Worm (Caenorhabditis elegans) whole organism, late embryonic: ENCODE measurements around the gene T05A8.6.

Experiments used
- C08G9.2 ChIP-seq: sonication (generic microtip); optimal IDR thresholded peaks from 2 replicates; lab custom pipeline; 2016; ENCODE audit warnings: mild to moderate bottlenecking, missing genetic modification characterization, moderate library complexity, missing compliant biosample characterization
- T23F11.4 ChIP-seq: fragments of 200-800 bp; sonication (Bioruptor generic); optimal IDR thresholded peaks from 2 replicates; lab custom pipeline; 2018; ENCODE audit warnings: mild to moderate bottlenecking, missing genetic modification characterization, missing compliant biosample characterization
- ahr-1 ChIP-seq: sonication (generic microtip); optimal IDR thresholded peaks from 2 replicates; lab custom pipeline; 2016; ENCODE audit warnings: missing genetic modification characterization, missing compliant biosample characterization
- ceh-14 ChIP-seq: sonication (generic microtip); optimal IDR thresholded peaks from 2 replicates; lab custom pipeline; 2016; ENCODE audit warnings: missing genotype, missing genetic modification characterization, missing compliant biosample characterization
- ceh-31 ChIP-seq: sonication (generic microtip); optimal IDR thresholded peaks from 2 replicates; lab custom pipeline; 2016; ENCODE audit warnings: missing genetic modification characterization, missing compliant biosample characterization
- che-1 ChIP-seq: sonication (generic microtip); optimal IDR thresholded peaks from 2 replicates; lab custom pipeline; 2016; ENCODE audit warnings: mild to moderate bottlenecking, missing genetic modification characterization, missing compliant biosample characterization
- dmd-4 ChIP-seq: sonication (generic microtip); optimal IDR thresholded peaks from 2 replicates; lab custom pipeline; 2016; ENCODE audit warnings: borderline replicate concordance, missing genetic modification characterization, missing compliant biosample characterization
- dve-1 ChIP-seq: sonication (generic microtip); optimal IDR thresholded peaks from 2 replicates; lab custom pipeline; 2017; ENCODE audit warnings: antibody characterized with exemption, mild to moderate bottlenecking, missing genetic modification characterization, missing compliant biosample characterization
- elt-4 ChIP-seq: sonication (generic microtip); optimal IDR thresholded peaks from 2 replicates; lab custom pipeline; 2016; ENCODE audit warnings: missing genetic modification characterization, missing compliant biosample characterization
- ets-4 ChIP-seq: sonication (generic microtip); optimal IDR thresholded peaks from 2 replicates; lab custom pipeline; 2016; ENCODE audit warnings: missing genetic modification characterization, missing compliant biosample characterization
- fax-1 ChIP-seq: sonication (generic microtip); optimal IDR thresholded peaks from 2 replicates; lab custom pipeline; 2016; ENCODE audit warnings: missing genotype, missing genetic modification characterization, missing compliant biosample characterization
- fkh-10 ChIP-seq: fragments of 150-350 bp; optimal IDR thresholded peaks from 2 replicates; lab custom pipeline; 2014; ENCODE audit warnings: missing biosample characterization, missing genetic modification reagents, missing genetic modification characterization
- fkh-6 ChIP-seq: sonication (generic microtip); optimal IDR thresholded peaks from 2 replicates; lab custom pipeline; 2016; ENCODE audit warnings: missing genetic modification characterization, missing compliant biosample characterization
- gmeb-2 ChIP-seq: sonication (generic microtip); optimal IDR thresholded peaks from 2 replicates; lab custom pipeline; 2016; ENCODE audit warnings: missing genetic modification characterization, inconsistent platforms, missing compliant biosample characterization
- hlh-15 ChIP-seq: sonication (generic microtip); optimal IDR thresholded peaks from 2 replicates; lab custom pipeline; 2016; ENCODE audit warnings: missing genetic modification characterization, missing compliant biosample characterization
- hlh-30 ChIP-seq: sonication (generic microtip); optimal IDR thresholded peaks from 2 replicates; lab custom pipeline; 2017; ENCODE audit warnings: antibody characterized with exemption, missing genetic modification characterization, missing compliant biosample characterization; ENCODE audit not compliant: insufficient read depth
- hlh-8 ChIP-seq: sonication (generic microtip); optimal IDR thresholded peaks from 2 replicates; lab custom pipeline; 2016; ENCODE audit warnings: missing genotype, missing genetic modification characterization, missing compliant biosample characterization
- lim-6 ChIP-seq: sonication (generic microtip); optimal IDR thresholded peaks from 2 replicates; lab custom pipeline; 2016; ENCODE audit warnings: missing genetic modification characterization, missing compliant biosample characterization
- nfya-1 ChIP-seq: sonication (generic microtip); optimal IDR thresholded peaks from 2 replicates; lab custom pipeline; 2017; ENCODE audit warnings: missing genetic modification characterization, mild to moderate bottlenecking, missing compliant biosample characterization, antibody characterized with exemption, moderate library complexity
- npax-4 ChIP-seq: sonication (generic microtip); optimal IDR thresholded peaks from 2 replicates; lab custom pipeline; 2016; ENCODE audit warnings: missing genetic modification characterization, missing compliant biosample characterization
- odd-2 ChIP-seq: sonication (generic microtip); optimal IDR thresholded peaks from 2 replicates; lab custom pipeline; 2017; ENCODE audit warnings: antibody characterized with exemption, mild to moderate bottlenecking, missing genetic modification characterization, missing compliant biosample characterization
- pag-3 ChIP-seq: sonication (generic microtip); optimal IDR thresholded peaks from 2 replicates; lab custom pipeline; 2016; ENCODE audit warnings: missing compliant biosample characterization, missing genetic modification characterization, borderline replicate concordance
- pat-9 ChIP-seq: fragments of 200-800 bp; sonication (Bioruptor generic); optimal IDR thresholded peaks from 2 replicates; lab custom pipeline; 2018; ENCODE audit warnings: mild to moderate bottlenecking, missing genetic modification characterization, moderate library complexity, missing compliant biosample characterization
- pha-2 ChIP-seq: sonication (generic microtip); optimal IDR thresholded peaks from 2 replicates; lab custom pipeline; 2017; ENCODE audit warnings: mild to moderate bottlenecking, missing genetic modification characterization, missing compliant biosample characterization
- pha-4 ChIP-seq: fragments of 150-350 bp; optimal IDR thresholded peaks from 2 replicates; lab custom pipeline; 2018; ENCODE audit warnings: missing biosample characterization, missing genetic modification reagents, missing genetic modification characterization
- pqm-1 ChIP-seq: sonication (generic microtip); optimal IDR thresholded peaks from 2 replicates; lab custom pipeline; 2016; ENCODE audit warnings: missing genetic modification characterization, missing compliant biosample characterization
- ref-2 ChIP-seq: sonication (generic microtip); optimal IDR thresholded peaks from 2 replicates; lab custom pipeline; 2016; ENCODE audit warnings: missing genetic modification characterization, missing compliant biosample characterization
- rnt-1 ChIP-seq: sonication (generic microtip); optimal IDR thresholded peaks from 2 replicates; lab custom pipeline; 2016; ENCODE audit warnings: missing genetic modification characterization, missing compliant biosample characterization
- sdc-2 ChIP-seq: sonication (generic microtip); optimal IDR thresholded peaks from 2 replicates; lab custom pipeline; 2016; ENCODE audit warnings: missing genotype, missing genetic modification characterization, missing compliant biosample characterization
- sox-2 ChIP-seq: fragments of 200-800 bp; sonication (Bioruptor generic); IDR thresholded peaks from 2 replicates; pipeline ENCODE4 v1.3.6; 2022; ENCODE audit warnings: missing genetic modification reagents, missing genetic modification characterization, missing compliant biosample characterization
- sox-4 ChIP-seq: sonication (generic microtip); optimal IDR thresholded peaks from 2 replicates; lab custom pipeline; 2017; ENCODE audit warnings: mild to moderate bottlenecking, missing genetic modification characterization, inconsistent platforms, missing compliant biosample characterization
- ttx-3 ChIP-seq: sonication (generic microtip); optimal IDR thresholded peaks from 2 replicates; lab custom pipeline; 2016; ENCODE audit warnings: missing genetic modification reagents, missing genetic modification characterization, missing compliant biosample characterization
- unc-3 ChIP-seq, 2 experiments: fragments of 200-800 bp in 1 of 2; sonication (Bioruptor generic) in 1 of 2; sonication (generic microtip) in 1 of 2; conservative IDR thresholded peaks in 1 of 2; optimal IDR thresholded peaks in 1 of 2; 2 replicates each; pipeline versions ENCODE4 v1.3.6 to Lab custom; 2016 to 2022; ENCODE audit warnings: missing compliant biosample characterization in 2 of 2, missing genetic modification characterization in 2 of 2, missing genetic modification reagents in 1 of 2
- unc-42 ChIP-seq: sonication (generic microtip); optimal IDR thresholded peaks from 2 replicates; lab custom pipeline; 2016; ENCODE audit warnings: missing genotype, missing genetic modification characterization, missing compliant biosample characterization
- unc-55 ChIP-seq: sonication (generic microtip); optimal IDR thresholded peaks from 2 replicates; lab custom pipeline; 2017; ENCODE audit warnings: missing biosample characterization, missing genetic modification reagents, missing genetic modification characterization
- unc-86 ChIP-seq: sonication (generic microtip); optimal IDR thresholded peaks from 2 replicates; lab custom pipeline; 2016; ENCODE audit warnings: missing genetic modification characterization, missing compliant biosample characterization
- zip-5 ChIP-seq: sonication (generic microtip); optimal IDR thresholded peaks from 2 replicates; lab custom pipeline; 2016; ENCODE audit warnings: missing genetic modification characterization, missing compliant biosample characterization

Gene T05A8.6

DNA sequence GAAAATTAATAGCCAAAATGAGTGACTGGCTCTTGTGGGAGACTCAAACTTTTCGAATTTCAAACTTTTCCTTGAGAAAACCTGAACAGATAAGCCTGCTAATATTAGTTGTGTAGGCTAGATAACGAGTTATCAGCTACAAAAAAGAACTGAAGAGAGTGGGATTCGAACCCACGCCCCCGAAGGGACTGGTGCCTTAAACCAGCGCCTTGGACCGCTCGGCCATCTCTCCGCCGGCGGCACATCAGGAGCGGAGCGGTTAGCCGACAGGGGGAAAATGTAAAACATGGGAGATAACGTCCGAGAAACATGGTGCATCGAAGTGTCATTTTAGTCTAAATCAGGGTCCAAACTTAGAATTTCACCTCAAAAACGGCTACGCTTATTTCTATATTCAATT lies 3.9 kb downstream of the T05A8.6 start:
- TF ChIP-seq C08G9.2 (tag; lab: Kevin White, UChicago) (no peak), npax-4 (tag; lab: Kevin White, UChicago) (no peak), unc-55 (GFP tag; lab: Kevin White, UChicago) (no peak)

DNA sequence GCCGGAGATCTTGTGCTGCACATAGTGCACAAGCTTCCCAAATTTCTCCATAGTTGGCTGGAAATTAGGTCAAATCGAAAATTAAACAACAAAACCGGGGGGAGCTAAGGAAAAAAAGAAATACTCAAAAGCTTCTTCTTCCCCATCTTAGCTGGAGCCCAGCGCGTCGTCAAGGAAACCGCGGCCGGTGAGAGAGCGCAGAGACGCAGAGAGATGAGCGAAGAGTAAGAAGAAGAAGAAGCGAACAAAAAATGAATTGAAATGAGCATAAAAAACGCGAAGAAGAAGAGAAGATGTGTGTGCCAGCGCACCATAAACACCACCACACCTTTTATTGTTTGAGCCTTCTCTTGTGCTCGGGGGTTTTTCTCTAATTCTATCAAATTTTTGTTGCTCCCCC lies 4.3 kb downstream of the T05A8.6 start, which contains the start of gene wdr-31:
Gene wdr-31, minus strand, starts transcription at position 101 of the 400 bp plus-strand sequence.
- TF ChIP-seq hlh-30 (no peak), hlh-8 (tag; lab: Kevin White, UChicago) (no peak), T23F11.4 (GFP tag; lab: Kevin White, UChicago) (no peak), pag-3 (tag; lab: Kevin White, UChicago) (no peak), pha-4 (tag; lab: Kevin White, UChicago) (no peak), zip-5 (tag; lab: Kevin White, UChicago) (no peak)
- TF ChIP-seq, all 69 proteins: peak for 0

DNA sequence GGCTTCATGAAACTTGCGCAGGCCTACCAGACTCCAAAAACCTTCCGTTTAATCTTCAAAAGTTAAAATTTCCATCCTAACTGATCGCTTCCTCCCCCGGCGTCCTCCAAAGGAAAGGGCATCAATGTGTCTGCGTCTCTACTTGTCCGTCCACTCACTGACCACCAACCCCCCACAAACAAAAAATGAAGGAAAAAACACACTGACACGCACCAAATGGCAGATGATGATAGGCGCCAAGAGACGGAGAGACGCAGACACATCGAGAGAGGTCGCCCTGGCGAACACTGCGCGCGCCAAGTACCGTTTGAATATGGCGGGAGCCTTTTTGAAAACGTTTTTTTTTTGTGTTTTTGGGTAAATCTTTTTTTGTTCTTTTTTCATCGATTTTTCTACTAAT lies 4.8 kb downstream of the T05A8.6 start:
- TF ChIP-seq nfya-1 (tag; lab: Kevin White, UChicago) (peak; percentile 49), fax-1 (no peak)

DNA sequence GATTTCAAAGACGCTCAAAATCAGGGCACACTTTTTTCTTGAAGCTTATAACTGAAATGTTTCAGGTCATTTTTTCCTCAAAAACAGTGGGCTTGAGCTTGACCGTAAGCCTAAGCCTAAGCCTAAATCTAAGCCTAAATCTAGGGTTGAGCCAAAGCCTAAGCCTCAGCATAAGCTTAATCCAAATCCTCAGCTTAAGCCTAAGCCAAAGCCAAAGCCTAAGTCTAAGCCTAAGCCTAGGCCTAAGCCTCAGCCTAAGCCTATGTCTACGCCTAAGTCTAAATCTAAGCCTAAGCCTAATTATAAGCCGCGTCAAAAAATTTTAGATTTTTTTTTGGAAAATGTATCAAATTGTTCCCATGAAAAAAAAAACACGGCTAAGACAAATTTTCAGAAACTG lies 5.3 kb downstream of the T05A8.6 start:
- no peak for TF ChIP-seq C08G9.2 (tag; lab: Kevin White, UChicago)
- no peak for TF ChIP-seq sox-2 (GFP tag; lab: Robert Waterston, UW)
- no peak for TF ChIP-seq fkh-6 (tag; lab: Kevin White, UChicago)
- TF ChIP-seq dve-1: peak; percentile 82
- no peak for TF ChIP-seq hlh-15 (tag; lab: Kevin White, UChicago)
- TF ChIP-seq sox-4 (tag; lab: Kevin White, UChicago): no peak

DNA sequence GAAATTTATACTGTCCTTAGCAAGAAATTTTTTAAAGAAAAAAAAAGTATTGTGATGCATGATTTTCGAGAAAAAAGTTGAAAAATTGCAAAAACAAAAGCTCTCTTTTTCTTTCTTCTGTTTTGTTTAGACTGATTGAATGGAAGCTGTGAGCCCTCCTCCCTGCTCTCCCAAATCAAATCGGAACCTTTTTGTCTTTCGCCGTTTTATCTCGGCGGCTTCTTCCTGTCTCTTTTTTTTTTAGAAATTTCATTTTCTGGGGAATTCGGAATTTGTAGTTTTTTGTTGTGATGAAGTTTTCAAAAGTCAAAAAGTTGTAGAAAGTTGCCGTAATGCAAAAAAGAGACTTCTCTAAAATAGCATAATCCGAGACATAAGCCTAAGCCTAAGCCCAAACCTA lies 8.9 kb downstream of the T05A8.6 start:
- TF ChIP-seq lim-6 (tag; lab: Kevin White, UChicago) (no peak), unc-42 (tag; lab: Kevin White, UChicago) (peak; percentile 34), elt-4 (no peak), ttx-3 (no peak), unc-3 (GFP tag; conservative IDR thresholded peaks at IDR 0.05; lab: Robert Waterston, UW) (no peak), unc-3 (tag; optimal IDR thresholded peaks at IDR 0.05; lab: Kevin White, UChicago) (no peak), odd-2 (tag; lab: Kevin White, UChicago) (no peak)

DNA sequence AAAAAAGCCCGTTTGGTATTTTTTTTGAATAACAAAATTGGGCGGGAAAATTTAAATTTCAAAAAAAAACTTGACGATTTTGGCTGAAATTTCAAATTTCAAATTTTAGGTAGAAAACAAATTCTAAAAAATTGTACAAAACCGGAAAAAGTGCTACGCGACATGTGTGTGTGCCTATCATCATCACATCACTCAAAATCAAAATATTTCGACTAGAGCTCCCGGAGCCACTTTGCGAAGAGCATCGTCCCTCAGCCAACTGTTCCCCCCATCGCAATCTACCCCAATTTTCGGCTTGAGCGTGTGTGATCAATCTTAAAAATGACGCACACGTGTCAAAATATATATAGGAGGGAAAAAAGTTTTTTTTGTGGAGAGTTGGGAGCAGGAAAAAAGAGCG lies 12.7 kb downstream of the T05A8.6 start:
- TF ChIP-seq pqm-1 (tag; lab: Kevin White, UChicago) (no peak), unc-55 (GFP tag; lab: Kevin White, UChicago) (peak; percentile 52)

DNA sequence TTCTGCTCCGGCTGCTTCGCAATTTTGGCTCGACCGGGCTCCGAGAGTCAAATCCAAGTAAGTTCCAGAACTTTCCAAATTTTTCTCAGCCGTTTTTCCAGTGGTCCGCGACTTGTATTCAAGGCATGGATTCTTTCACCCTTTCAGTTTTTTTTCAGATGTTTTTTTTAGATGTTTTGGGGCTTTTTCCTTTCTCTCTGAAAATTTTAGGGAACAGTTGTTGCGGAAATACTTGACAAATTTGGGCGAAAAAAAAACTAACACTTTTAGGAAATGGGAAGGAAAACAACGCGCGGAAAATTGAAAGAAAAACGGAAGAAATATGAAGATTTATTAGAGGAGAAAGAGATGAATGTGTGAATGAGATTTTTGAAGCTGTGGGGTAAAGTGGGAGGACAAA lies 14.0 kb downstream of the T05A8.6 start, which contains the start of the genes T05A8.11 and nep-2:
Gene T05A8.11, minus strand, starts transcription at position 101 of the 400 bp plus-strand sequence.
Gene nep-2, minus strand, starts transcription at position 192 of the 400 bp plus-strand sequence.
- TF ChIP-seq hlh-30 (no peak), fkh-6 (tag; lab: Kevin White, UChicago) (no peak), rnt-1 (tag; lab: Kevin White, UChicago) (no peak), pha-2 (tag; lab: Kevin White, UChicago) (no peak)

DNA sequence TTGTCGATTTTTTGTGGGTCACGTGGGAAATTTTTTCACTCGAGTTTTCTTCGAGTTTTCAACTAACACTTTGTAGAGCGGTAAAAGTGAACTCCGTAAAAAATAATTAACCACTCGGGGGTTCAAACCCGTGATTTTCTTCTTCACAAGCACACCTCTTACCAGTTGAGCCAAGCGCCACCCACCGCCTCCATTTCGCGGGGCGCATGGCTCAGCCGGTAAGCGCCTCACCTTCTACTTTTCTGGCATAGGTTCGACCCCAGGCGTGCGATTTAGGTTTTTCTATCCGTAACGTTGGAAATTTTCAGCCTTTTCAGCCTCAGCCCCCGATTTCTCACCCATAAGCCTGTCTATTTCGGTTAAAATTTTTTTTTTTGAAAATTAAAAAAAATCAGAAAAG lies 17.5 kb downstream of the T05A8.6 start:
- TF ChIP-seq ceh-31 (no peak), pha-2 (tag; lab: Kevin White, UChicago) (no peak), unc-86 (no peak), unc-42 (tag; lab: Kevin White, UChicago) (no peak), pat-9 (no peak), ceh-14 (tag; lab: Kevin White, UChicago) (no peak), dmd-4 (tag; lab: Kevin White, UChicago) (no peak), che-1 (tag; lab: Kevin White, UChicago) (no peak), sox-2 (GFP tag; lab: Robert Waterston, UW) (no peak), rnt-1 (tag; lab: Kevin White, UChicago) (no peak), fkh-10 (GFP tag; lab: Kevin White, UChicago) (no peak), ets-4 (tag; lab: Kevin White, UChicago) (no peak), elt-4 (no peak), sox-4 (tag; lab: Kevin White, UChicago) (no peak), fax-1 (no peak), sdc-2 (no peak), ref-2 (tag; lab: Kevin White, UChicago) (no peak), unc-55 (GFP tag; lab: Kevin White, UChicago) (no peak), ahr-1 (tag; lab: Kevin White, UChicago) (no peak), gmeb-2 (no peak)
